Fruit fly (Drosophila melanogaster) Kc167 (cell line): Measurements from ENCODE around the gene CG12609.

ENCODE experiments used
- h ChIP-seq: fragments of >200 bp; optimal IDR thresholded peaks from 3 replicates; lab custom pipeline; 2018; ENCODE audit warnings: missing external identifiers
- insv ChIP-seq: fragments of >200 bp; optimal IDR thresholded peaks from 3 replicates; lab custom pipeline; 2018; ENCODE audit warnings: missing external identifiers
- ttk ChIP-seq: sonication (Bioruptor generic); optimal IDR thresholded peaks from 2 replicates; lab custom pipeline; 2017; ENCODE audit warnings: missing external identifiers

DNA sequence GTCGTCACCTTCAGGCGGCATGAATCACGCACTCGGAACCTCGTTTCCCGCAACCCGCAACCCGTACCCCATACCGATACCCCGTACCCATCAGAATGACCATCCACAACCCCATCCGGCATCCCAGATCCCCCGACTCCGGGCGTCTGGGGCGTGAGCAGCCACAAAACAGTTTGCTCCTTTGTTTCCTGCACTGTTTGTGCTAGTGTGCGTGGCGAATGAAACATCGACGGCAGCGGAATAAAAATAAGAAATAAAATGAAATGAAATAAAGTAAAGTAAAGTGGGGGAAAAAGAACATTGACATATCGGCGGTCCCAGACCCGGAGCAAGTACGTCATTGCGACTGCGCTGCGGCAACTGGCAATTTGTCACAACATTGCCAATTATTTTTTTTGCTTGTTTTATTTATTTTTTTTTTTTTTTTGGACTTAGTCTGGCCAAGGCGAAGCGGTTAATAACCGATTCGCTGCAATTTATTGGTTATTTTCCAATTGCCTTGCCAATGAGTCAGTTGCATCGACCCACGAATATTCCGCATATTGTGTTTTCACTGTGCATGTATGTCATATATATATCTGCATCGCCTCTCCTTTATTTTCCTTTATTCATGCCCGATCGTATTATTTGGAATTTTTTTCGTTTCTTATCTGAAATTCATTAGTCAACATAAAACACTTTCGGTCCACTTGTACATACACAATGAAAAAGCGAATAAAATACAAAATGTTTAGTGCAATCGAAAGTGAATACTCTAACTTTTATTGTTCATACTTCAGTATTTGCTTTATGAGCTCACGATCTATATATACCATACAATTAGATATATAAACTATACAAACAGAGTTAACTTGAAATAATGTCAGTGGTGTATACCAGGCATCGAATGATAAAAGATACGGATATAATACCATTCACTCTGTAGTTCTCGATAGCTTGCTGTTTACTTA lies 29.1 kb upstream of the CG12609 start:
- TF ChIP-seq ttk (lab: Kevin White, UChicago) (no peak), insv (lab: Kevin White, UChicago) (no peak), h (lab: Kevin White, UChicago) (no peak)
